Worm (Caenorhabditis elegans): ENCODE measurements around the gene dop-1.

ce11 chrX:4404717-4405116, 13.9 kb downstream of the dop-1 start:
- TF ChIP-seq eor-1 (tag; optimal IDR thresholded peaks at IDR 0.05) (no peak), ceh-82 (tag; optimal IDR thresholded peaks at IDR 0.05) (no peak), nhr-67 (tag; optimal IDR thresholded peaks at IDR 0.05) (no peak), ama-1 (optimal IDR thresholded peaks at IDR 0.05) (no peak), zag-1 (tag; optimal IDR thresholded peaks at IDR 0.05) (no peak), pqm-1 (tag; optimal IDR thresholded peaks at IDR 0.05) (no peak), ceh-16 (tag; optimal IDR thresholded peaks at IDR 0.05) (no peak), snpc-4 (tag; optimal IDR thresholded peaks at IDR 0.05) (no peak), nfya-1 (tag; optimal IDR thresholded peaks at IDR 0.05; ENCODE audit: insufficient read depth) (no peak), egl-27 (tag; optimal IDR thresholded peaks at IDR 0.05) (no peak), ztf-11 (tag; optimal IDR thresholded peaks at IDR 0.05) (no peak)

Data from whole organism, L3 larva.